Worm (Caenorhabditis elegans): ENCODE measurements around the gene C29F9.12.

ce11 chrIII:86316-86715 is 35.5 kb downstream of the C29F9.12 start, which contains the start of gene attf-3:
- no peak for TF ChIP-seq ztf-29 (GFP tag; IDR thresholded peaks at IDR 0.05)
- TF ChIP-seq T22C8.4 (GFP tag; IDR thresholded peaks at IDR 0.05), result no peak
- TF ChIP-seq ref-1 (GFP tag; conservative IDR thresholded peaks at IDR 0.05), result no peak
- no peak for TF ChIP-seq flt-1 (GFP tag; IDR thresholded peaks at IDR 0.05)
- TF ChIP-seq cog-1 (tag; optimal IDR thresholded peaks at IDR 0.05), result peak; percentile 61
- TF ChIP-seq ztf-23 (GFP tag; IDR thresholded peaks at IDR 0.05), result no peak
- TF ChIP-seq tab-1 (GFP tag; IDR thresholded peaks at IDR 0.05), result no peak
- TF ChIP-seq klf-2 (GFP tag; conservative IDR thresholded peaks at IDR 0.05), result no peak

Measured in whole organism, midembryonic.